Fruit fly (Drosophila melanogaster): ENCODE data around the gene CG34039.

CG34039 gene

dm6 chr3L:14544987-14545943 lies 14.5 kb upstream of the CG34039 start:
- TF ChIP-seq Hnf4 (GFP tag; optimal IDR thresholded peaks at IDR 0.05) = no peak
- no peak for TF ChIP-seq Dif (GFP tag; optimal IDR thresholded peaks at IDR 0.05; ENCODE audit: partially characterized antibody)
- no peak for TF ChIP-seq Jra (GFP tag; optimal IDR thresholded peaks at IDR 0.05)
- no peak for TF ChIP-seq pan (optimal IDR thresholded peaks at IDR 0.05)
- no peak for TF ChIP-seq sv (GFP tag; optimal IDR thresholded peaks at IDR 0.05)
- peak; percentile 29 for TF ChIP-seq rgr (GFP tag; optimal IDR thresholded peaks at IDR 0.05)
- TF ChIP-seq Rel (GFP tag; optimal IDR thresholded peaks at IDR 0.05) = no peak
- no peak for TF ChIP-seq Rel (tag; optimal IDR thresholded peaks at IDR 0.05)
- TF ChIP-seq dmrt93B (GFP tag; optimal IDR thresholded peaks at IDR 0.05) = peak; percentile 19
- TF ChIP-seq Hr83 (GFP tag; optimal IDR thresholded peaks at IDR 0.05; ENCODE audit: poor library complexity, severe bottlenecking) = no peak
- no peak for TF ChIP-seq jim (GFP tag; optimal IDR thresholded peaks at IDR 0.05)
- TF ChIP-seq tai (GFP tag; optimal IDR thresholded peaks at IDR 0.05) = no peak
- peak; percentile 9 for TF ChIP-seq psq (GFP tag; optimal IDR thresholded peaks at IDR 0.05)
- TF ChIP-seq Sp1 (GFP tag; optimal IDR thresholded peaks at IDR 0.05) = no peak
- no peak for TF ChIP-seq Dfd (GFP tag; optimal IDR thresholded peaks at IDR 0.05)
- no peak for TF ChIP-seq br (GFP tag; optimal IDR thresholded peaks at IDR 0.05)
- no peak for TF ChIP-seq Mio (GFP tag; optimal IDR thresholded peaks at IDR 0.05)
- no peak for TF ChIP-seq usp (GFP tag; optimal IDR thresholded peaks at IDR 0.05)
- peak in 1 of 2 experiments; percentile 32 for TF ChIP-seq foxo (GFP tag; optimal IDR thresholded peaks at IDR 0.05)
- TF ChIP-seq HLH106 (tag; optimal IDR thresholded peaks at IDR 0.05) = no peak
- no peak for TF ChIP-seq OdsH (GFP tag; optimal IDR thresholded peaks at IDR 0.05)
- no peak for TF ChIP-seq sage (GFP tag; optimal IDR thresholded peaks at IDR 0.05)
- TF ChIP-seq woc (GFP tag; optimal IDR thresholded peaks at IDR 0.05) = no peak
- no peak for TF ChIP-seq N (GFP tag; optimal IDR thresholded peaks at IDR 0.05)
- peak; percentile 47 for TF ChIP-seq fru (GFP tag; optimal IDR thresholded peaks at IDR 0.05)
- TF ChIP-seq GATAd (GFP tag; optimal IDR thresholded peaks at IDR 0.05) = no peak
- TF ChIP-seq lola (GFP tag; optimal IDR thresholded peaks at IDR 0.05) = no peak
- TF ChIP-seq dsf (GFP tag; optimal IDR thresholded peaks at IDR 0.05; ENCODE audit: borderline replicate concordance) = no peak
- peak; percentile 15 for TF ChIP-seq h (GFP tag; optimal IDR thresholded peaks at IDR 0.05)
- TF ChIP-seq Abd-B (GFP tag; optimal IDR thresholded peaks at IDR 0.05) = no peak
- no peak for TF ChIP-seq CrebA (GFP tag; optimal IDR thresholded peaks at IDR 0.05; ENCODE audit: borderline replicate concordance)
- no peak for TF ChIP-seq Vsx2 (GFP tag; optimal IDR thresholded peaks at IDR 0.05; ENCODE audit: partially characterized antibody)
- no peak for TF ChIP-seq Hr78 (GFP tag; optimal IDR thresholded peaks at IDR 0.05)
- no peak for TF ChIP-seq dl (GFP tag; optimal IDR thresholded peaks at IDR 0.05; ENCODE audit: insufficient read depth in 1 of 2, partially characterized antibody in 2 of 2)
- TF ChIP-seq Myc (optimal IDR thresholded peaks at IDR 0.05) = no peak
- TF ChIP-seq brk (GFP tag; optimal IDR thresholded peaks at IDR 0.05) = no peak
- no peak for TF ChIP-seq CG32264 (GFP tag; optimal IDR thresholded peaks at IDR 0.05)
- TF ChIP-seq ey (GFP tag; optimal IDR thresholded peaks at IDR 0.05) = no peak
- no peak for TF ChIP-seq CG9705 (GFP tag; optimal IDR thresholded peaks at IDR 0.05)

DNA sequence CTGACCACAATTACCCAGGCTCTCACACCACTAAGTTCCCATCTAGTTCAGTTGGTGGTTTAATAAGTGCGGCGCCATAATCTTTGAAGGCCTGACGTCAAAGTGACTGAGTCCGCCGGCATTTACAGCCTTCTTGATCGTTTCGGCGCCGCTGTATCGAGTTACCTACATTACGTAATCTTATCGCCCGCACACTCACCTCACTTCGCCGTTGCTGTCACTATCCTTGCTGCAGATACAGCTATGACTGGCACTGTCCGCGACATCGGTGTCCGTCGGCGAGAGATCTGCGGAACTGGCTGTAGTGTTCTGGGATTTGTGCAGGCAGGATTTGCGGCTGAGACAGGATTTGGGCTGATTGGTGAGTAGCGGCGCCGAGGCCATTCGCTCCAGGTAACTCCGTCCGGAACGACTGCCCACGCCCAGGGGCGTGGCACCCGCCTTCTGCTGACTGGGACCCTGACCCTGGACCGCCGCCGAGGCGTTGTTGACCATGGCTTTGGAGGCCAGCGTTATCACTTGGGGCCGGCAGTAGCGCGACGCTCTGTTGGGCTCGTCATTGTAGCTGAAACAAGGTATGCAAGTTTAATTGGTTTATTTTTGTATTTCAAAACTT lies 12.8 kb upstream of the CG34039 start:
- no peak for TF ChIP-seq Jra (GFP tag; optimal IDR thresholded peaks at IDR 0.05)
- TF ChIP-seq Hnf4 (GFP tag; optimal IDR thresholded peaks at IDR 0.05) = no peak
